Worm (Caenorhabditis elegans) whole organism, L2 larva: Measurements from ENCODE around the gene D2096.10.

ENCODE experiments used
- Y55F3AM.14 ChIP-seq: fragments of 200-800 bp; sonication (Bioruptor generic); optimal IDR thresholded peaks from 2 replicates; lab custom pipeline; 2018; ENCODE audit warnings: mild to moderate bottlenecking, missing genetic modification characterization, missing compliant biosample characterization
- ZK546.5 ChIP-seq: sonication (generic microtip); optimal IDR thresholded peaks from 2 replicates; lab custom pipeline; 2017; ENCODE audit warnings: missing biosample characterization, missing genetic modification characterization
- alr-1 ChIP-seq: fragments of 150-350 bp; optimal IDR thresholded peaks from 2 replicates; lab custom pipeline; 2014; ENCODE audit warnings: missing biosample characterization, missing genetic modification characterization
- aly-2 ChIP-seq: fragments of 150-350 bp; optimal IDR thresholded peaks from 2 replicates; lab custom pipeline; 2014; ENCODE audit warnings: missing biosample characterization, missing genetic modification characterization
- ama-1 ChIP-seq: fragments of 150-350 bp; optimal IDR thresholded peaks from 2 replicates; lab custom pipeline; 2018; ENCODE audit warnings: inconsistent platforms
- blmp-1 ChIP-seq: sonication (generic microtip); optimal IDR thresholded peaks from 2 replicates; lab custom pipeline; 2017; ENCODE audit warnings: missing genetic modification characterization, mild to moderate bottlenecking, missing compliant biosample characterization, antibody characterized with exemption, moderate library complexity; ENCODE audit not compliant: insufficient read depth
- ceh-16 ChIP-seq: fragments of 150-350 bp; optimal IDR thresholded peaks from 2 replicates; lab custom pipeline; 2014; ENCODE audit warnings: missing biosample characterization, missing genetic modification characterization
- ceh-82 ChIP-seq: fragments of 150-350 bp; optimal IDR thresholded peaks from 2 replicates; lab custom pipeline; 2014; ENCODE audit warnings: missing biosample characterization, missing genetic modification characterization
- crh-2 ChIP-seq: sonication (generic microtip); optimal IDR thresholded peaks from 2 replicates; lab custom pipeline; 2017; ENCODE audit warnings: missing biosample characterization, missing genetic modification characterization
- egl-27 ChIP-seq: sonication (generic microtip); optimal IDR thresholded peaks from 3 replicates; lab custom pipeline; 2017; ENCODE audit warnings: missing biosample characterization, missing genetic modification reagents, missing genetic modification characterization
- elt-1 ChIP-seq: fragments of 150-350 bp; optimal IDR thresholded peaks from 2 replicates; lab custom pipeline; 2014; ENCODE audit warnings: missing biosample characterization, missing genetic modification characterization
- elt-3 ChIP-seq: sonication (generic microtip); optimal IDR thresholded peaks from 2 replicates; lab custom pipeline; 2017; ENCODE audit warnings: missing biosample characterization, missing genetic modification characterization
- fos-1 ChIP-seq: fragments of 150-350 bp; optimal IDR thresholded peaks from 2 replicates; lab custom pipeline; 2014; ENCODE audit warnings: missing biosample characterization, missing genetic modification characterization
- lin-11 ChIP-seq: fragments of 150-350 bp; sonication (generic microtip); optimal IDR thresholded peaks from 2 replicates; lab custom pipeline; 2014; ENCODE audit warnings: missing biosample characterization, missing genetic modification characterization, inconsistent platforms, mixed read lengths
- lin-13 ChIP-seq: fragments of 150-350 bp; optimal IDR thresholded peaks from 2 replicates; lab custom pipeline; 2014; ENCODE audit warnings: missing biosample characterization, missing genetic modification reagents, missing genetic modification characterization
- lin-39 ChIP-seq: fragments of 150-350 bp; optimal IDR thresholded peaks from 2 replicates; lab custom pipeline; 2014; ENCODE audit warnings: missing biosample characterization, missing genetic modification reagents, missing genetic modification characterization
- lsy-2 ChIP-seq, 2 experiments: fragments of 150-350 bp in 1 of 2; sonication (generic microtip) in 1 of 2; optimal IDR thresholded peaks; 2 replicates each; lab custom pipeline; 2014 to 2017; ENCODE audit warnings: missing biosample characterization in 2 of 2, missing genetic modification characterization in 2 of 2
- mbf-1 ChIP-seq: sonication (generic microtip); optimal IDR thresholded peaks from 2 replicates; lab custom pipeline; 2017; ENCODE audit warnings: missing biosample characterization, missing genetic modification characterization
- mdl-1 ChIP-seq, 2 experiments: fragments of 150-350 bp in 1 of 2; sonication (generic microtip) in 1 of 2; optimal IDR thresholded peaks; 2 replicates each; lab custom pipeline; 2017; ENCODE audit warnings: missing biosample characterization in 2 of 2, missing genetic modification characterization in 2 of 2
- nhr-10 ChIP-seq: sonication (generic microtip); optimal IDR thresholded peaks from 2 replicates; lab custom pipeline; 2017; ENCODE audit warnings: missing biosample characterization, missing genetic modification characterization
- nhr-11 ChIP-seq: fragments of 150-350 bp; optimal IDR thresholded peaks from 2 replicates; lab custom pipeline; 2014; ENCODE audit warnings: missing biosample characterization, missing genetic modification characterization
- nhr-12 ChIP-seq: fragments of 150-350 bp; optimal IDR thresholded peaks from 2 replicates; lab custom pipeline; 2014; ENCODE audit warnings: missing biosample characterization, missing genetic modification characterization
- nhr-129 ChIP-seq: fragments of 150-350 bp; optimal IDR thresholded peaks from 2 replicates; lab custom pipeline; 2014; ENCODE audit warnings: missing biosample characterization, missing genetic modification characterization
- nhr-21 ChIP-seq: fragments of 150-350 bp; optimal IDR thresholded peaks from 2 replicates; lab custom pipeline; 2014; ENCODE audit warnings: missing biosample characterization, missing genetic modification characterization
- nhr-23 ChIP-seq: fragments of 150-350 bp; optimal IDR thresholded peaks from 2 replicates; lab custom pipeline; 2014; ENCODE audit warnings: missing biosample characterization, missing genetic modification reagents, missing genetic modification characterization
- nhr-237 ChIP-seq: fragments of 150-350 bp; optimal IDR thresholded peaks from 2 replicates; lab custom pipeline; 2014; ENCODE audit warnings: missing biosample characterization, missing genetic modification characterization
- nhr-25 ChIP-seq: fragments of 150-350 bp; sonication (generic microtip); optimal IDR thresholded peaks from 3 replicates; lab custom pipeline; 2014; ENCODE audit warnings: missing biosample characterization, missing genetic modification characterization
- nhr-6 ChIP-seq: fragments of 150-350 bp; optimal IDR thresholded peaks from 2 replicates; lab custom pipeline; 2014; ENCODE audit warnings: missing biosample characterization, missing genetic modification characterization
- nhr-77 ChIP-seq: fragments of 150-350 bp; optimal IDR thresholded peaks from 2 replicates; lab custom pipeline; 2014; ENCODE audit warnings: missing biosample characterization, missing genetic modification characterization
- sem-4 ChIP-seq: fragments of 150-350 bp; optimal IDR thresholded peaks from 2 replicates; lab custom pipeline; 2014; ENCODE audit warnings: missing biosample characterization, missing genetic modification reagents, missing genetic modification characterization
- skn-1 ChIP-seq: sonication (generic microtip); optimal IDR thresholded peaks from 2 replicates; lab custom pipeline; 2017; ENCODE audit warnings: missing biosample characterization, missing genetic modification characterization
- sma-9 ChIP-seq, 2 experiments: fragments of 150-350 bp in 1 of 2; sonication (generic microtip) in 1 of 2; optimal IDR thresholded peaks; 2 replicates each; lab custom pipeline; 2014 to 2016; ENCODE audit warnings: missing genetic modification characterization in 2 of 2, mild to moderate bottlenecking in 1 of 2, missing biosample characterization in 1 of 2, missing compliant biosample characterization in 1 of 2, missing genetic modification reagents in 1 of 2, moderate library complexity in 1 of 2
- snpc-4 ChIP-seq: fragments of 150-350 bp; optimal IDR thresholded peaks from 2 replicates; lab custom pipeline; 2014; ENCODE audit warnings: missing biosample characterization, missing genetic modification characterization
- unc-39 ChIP-seq: fragments of 150-350 bp; optimal IDR thresholded peaks from 2 replicates; lab custom pipeline; 2014; ENCODE audit warnings: missing biosample characterization, missing genetic modification characterization
- unc-55 ChIP-seq: fragments of 150-350 bp; sonication (generic microtip); optimal IDR thresholded peaks from 3 replicates; lab custom pipeline; 2014; ENCODE audit warnings: missing biosample characterization, missing genetic modification reagents, missing genetic modification characterization
- zag-1 ChIP-seq: fragments of 150-350 bp; optimal IDR thresholded peaks from 2 replicates; lab custom pipeline; 2014; ENCODE audit warnings: missing biosample characterization, missing genetic modification characterization
- ztf-1 ChIP-seq: fragments of 200-800 bp; sonication (Bioruptor generic); conservative IDR thresholded peaks from 2 replicates; pipeline ENCODE4 v1.3.6; 2022; ENCODE audit warnings: missing genetic modification characterization, missing compliant biosample characterization
- ztf-4 ChIP-seq: fragments of 150-350 bp; optimal IDR thresholded peaks from 2 replicates; lab custom pipeline; 2014; ENCODE audit warnings: missing biosample characterization, missing genetic modification characterization

The D2096.10 gene

DNA sequence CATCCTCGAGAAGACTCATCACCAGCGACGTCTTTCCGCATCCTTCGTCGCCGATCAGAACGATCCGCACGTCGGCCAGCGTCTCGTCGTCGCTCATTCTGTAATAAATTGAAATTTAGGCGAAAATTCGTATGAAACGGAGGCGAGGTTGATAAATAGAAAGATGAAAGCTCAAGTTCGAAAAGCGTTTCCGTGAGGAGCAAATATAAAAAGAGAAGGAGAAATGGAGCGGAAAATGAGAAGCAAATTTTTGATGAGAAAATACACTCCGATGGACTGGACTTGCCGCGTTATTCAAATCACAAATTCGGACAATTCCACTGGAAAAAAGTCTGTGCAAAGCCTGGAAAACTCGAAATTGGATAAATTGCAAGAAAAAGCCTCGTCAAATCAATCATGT is 5.1 kb upstream of the D2096.10 start, which contains the start of gene D2096.11:
Gene D2096.11 (minus strand): TSS at position 101 of the 400 bp plus-strand sequence.
- TF ChIP-seq nhr-12 (tag; lab: Kevin White, UChicago), result no peak
- TF ChIP-seq sma-9 (GFP tag; optimal IDR thresholded peaks at IDR 0.05; lab: Kevin White, UChicago), result no peak
- TF ChIP-seq sma-9 (tag; optimal IDR thresholded peaks at IDR 0.05; lab: Kevin White, UChicago), result no peak
- TF ChIP-seq ceh-82 (tag; lab: Kevin White, UChicago), result no peak
- TF ChIP-seq skn-1, result no peak
- no peak for TF ChIP-seq nhr-129
- TF ChIP-seq snpc-4 (tag; lab: Kevin White, UChicago), result no peak
- no peak for TF ChIP-seq elt-3
- TF ChIP-seq mdl-1 (tag; optimal IDR thresholded peaks at IDR 0.05; lab: Kevin White, UChicago), result no peak
- TF ChIP-seq Y55F3AM.14 (GFP tag; lab: Kevin White, UChicago), result no peak
- no peak for TF ChIP-seq fos-1 (tag; lab: Kevin White, UChicago)
- TF ChIP-seq nhr-10 (tag; lab: Kevin White, UChicago), result no peak
- TF ChIP-seq nhr-6 (tag; lab: Kevin White, UChicago), result no peak
- no peak for TF ChIP-seq ztf-1 (GFP tag; lab: Robert Waterston, UW)
- no peak for TF ChIP-seq aly-2 (tag; lab: Kevin White, UChicago)
- TF ChIP-seq elt-1 (tag; lab: Kevin White, UChicago), result no peak
- no peak for TF ChIP-seq lin-13 (GFP tag; lab: Kevin White, UChicago)
- no peak for TF ChIP-seq nhr-77 (tag; lab: Kevin White, UChicago)
- TF ChIP-seq unc-55, result no peak
- TF ChIP-seq ceh-16, result no peak

- TF ChIP-seq nhr-129 (no peak), nhr-11 (no peak), nhr-12 (tag; lab: Kevin White, UChicago) (no peak), blmp-1 (tag; lab: Kevin White, UChicago) (no peak), ceh-16 (no peak), lsy-2 (tag; optimal IDR thresholded peaks at IDR 0.05; lab: Kevin White, UChicago) (no peak), nhr-21 (tag; lab: Kevin White, UChicago) (no peak), unc-39 (no peak), elt-3 (no peak), zag-1 (tag; lab: Kevin White, UChicago) (no peak), egl-27 (no peak), nhr-77 (tag; lab: Kevin White, UChicago) (no peak), lin-39 (no peak), ceh-82 (tag; lab: Kevin White, UChicago) (no peak), crh-2 (tag; lab: Kevin White, UChicago) (no peak), nhr-25 (no peak), mbf-1 (tag; lab: Kevin White, UChicago) (no peak), lin-13 (GFP tag; lab: Kevin White, UChicago) (no peak), nhr-6 (tag; lab: Kevin White, UChicago) (no peak), alr-1 (no peak)
Measured at ce11 chrIV:8385662-8386061, 3.4 kb downstream of the D2096.10 start.

- no peak for TF ChIP-seq aly-2 (tag; lab: Kevin White, UChicago)
- TF ChIP-seq nhr-6 (tag; lab: Kevin White, UChicago), result no peak
- TF ChIP-seq nhr-237 (tag; lab: Kevin White, UChicago), result no peak
- TF ChIP-seq ztf-4, result no peak
- TF ChIP-seq skn-1, result no peak
- TF ChIP-seq mbf-1 (tag; lab: Kevin White, UChicago), result no peak
- no peak for TF ChIP-seq elt-1 (tag; lab: Kevin White, UChicago)
- no peak for TF ChIP-seq lin-11 (tag; lab: Kevin White, UChicago)
- no peak for TF ChIP-seq sma-9 (GFP tag; optimal IDR thresholded peaks at IDR 0.05; lab: Kevin White, UChicago)
- TF ChIP-seq sma-9 (tag; optimal IDR thresholded peaks at IDR 0.05; lab: Kevin White, UChicago), result no peak
- no peak for TF ChIP-seq ZK546.5
- TF ChIP-seq nhr-23 (tag; lab: Kevin White, UChicago), result no peak
- TF ChIP-seq, all 48 proteins: peak for 0
Measured at ce11 chrIV:8384737-8385136, 4.3 kb downstream of the D2096.10 start.

DNA sequence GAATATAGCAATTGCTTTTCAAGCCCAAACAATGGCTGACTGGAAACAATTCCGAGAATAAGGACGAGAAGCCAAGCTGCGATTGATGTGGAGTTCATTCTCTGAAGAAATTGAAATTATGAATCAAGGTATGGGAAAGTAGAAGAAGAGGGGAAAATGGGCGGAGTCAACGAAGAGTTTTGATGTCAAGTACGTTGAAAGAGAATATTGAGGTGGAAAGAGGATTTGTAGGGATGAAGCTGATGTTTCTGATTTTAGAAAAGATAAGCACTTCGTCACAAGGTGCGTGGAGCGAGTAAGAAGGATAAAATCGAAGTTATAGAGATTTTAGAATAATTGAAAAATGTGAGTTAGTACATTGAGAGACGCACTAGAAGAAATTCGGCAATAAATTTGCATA is 6.3 kb downstream of the D2096.10 start, which contains the start of gene D2096.9:
Gene D2096.9 (minus strand): TSS at position 101 of the 400 bp plus-strand sequence.
- no peak for TF ChIP-seq nhr-10 (tag; lab: Kevin White, UChicago)
- TF ChIP-seq sma-9 (GFP tag; optimal IDR thresholded peaks at IDR 0.05; lab: Kevin White, UChicago), result no peak
- TF ChIP-seq sma-9 (tag; optimal IDR thresholded peaks at IDR 0.05; lab: Kevin White, UChicago), result no peak
- no peak for TF ChIP-seq sem-4
- no peak for TF ChIP-seq lin-39
- no peak for TF ChIP-seq ZK546.5
- no peak for TF ChIP-seq ama-1 (lab: Kevin White, UChicago)
